Fruit fly (Drosophila melanogaster) whole organism, embryonic: ENCODE results near the gene CG9150.

Experiments used
- Antp ChIP-seq: fragments of 200-800 bp; sonication (Bioruptor generic); optimal IDR thresholded peaks from 3 replicates; lab custom pipeline; 2016; ENCODE audit warnings: missing biosample characterization, missing genetic modification characterization
- Atf6 ChIP-seq: fragments of 200-800 bp; sonication (Bioruptor generic); IDR thresholded peaks from 2 replicates; pipeline ENCODE4 v1.3.6; 2022; ENCODE audit warnings: missing biosample characterization, missing genetic modification characterization
- BEAF-32 ChIP-seq: fragments of 200-800 bp; sonication (Bioruptor generic); optimal IDR thresholded peaks from 3 replicates; lab custom pipeline; 2017; ENCODE audit warnings: missing biosample characterization, missing genetic modification characterization, mild to moderate bottlenecking, moderate library complexity, missing genetic modification reagents
- Bdp1 ChIP-seq: fragments of 200-800 bp; sonication (Bioruptor generic); optimal IDR thresholded peaks from 3 replicates; lab custom pipeline; 2016; ENCODE audit warnings: missing biosample characterization, missing genetic modification characterization
- C15 ChIP-seq: fragments of 200-800 bp; sonication (Bioruptor generic); IDR thresholded peaks from 3 replicates; pipeline ENCODE4 v1.3.6; 2022; ENCODE audit warnings: missing biosample characterization, missing genetic modification characterization
- CG11085 ChIP-seq: fragments of 200-800 bp; sonication (Bioruptor generic); IDR thresholded peaks from 2 replicates; pipeline ENCODE4 v1.3.6; 2022; ENCODE audit warnings: missing biosample characterization, missing genetic modification characterization
- CG12155 ChIP-seq: fragments of 200-800 bp; sonication (Bioruptor generic); optimal IDR thresholded peaks from 3 replicates; lab custom pipeline; 2016; ENCODE audit warnings: missing biosample characterization, missing genetic modification characterization
- CG12236 ChIP-seq: fragments of 200-800 bp; sonication (Bioruptor generic); optimal IDR thresholded peaks from 2 replicates; lab custom pipeline; 2016; ENCODE audit warnings: missing biosample characterization, missing genetic modification characterization
- CG12769 ChIP-seq: fragments of 200-800 bp; sonication (Bioruptor generic); optimal IDR thresholded peaks from 2 replicates; lab custom pipeline; 2019; ENCODE audit warnings: missing biosample characterization, mild to moderate bottlenecking, missing genetic modification characterization, moderate library complexity
- CG13296 ChIP-seq: fragments of 200-800 bp; sonication (Bioruptor generic); optimal IDR thresholded peaks from 3 replicates; lab custom pipeline; 2018; ENCODE audit warnings: missing biosample characterization, mild to moderate bottlenecking, missing genetic modification characterization
- CG13424 ChIP-seq: fragments of 200-800 bp; sonication (Bioruptor generic); optimal IDR thresholded peaks from 2 replicates; lab custom pipeline; 2019; ENCODE audit warnings: missing biosample characterization, mild to moderate bottlenecking, missing genetic modification characterization, moderate library complexity
- CG14014 ChIP-seq: fragments of 200-800 bp; sonication (Bioruptor generic); IDR thresholded peaks from 2 replicates; pipeline ENCODE4 v1.3.6; 2022; ENCODE audit warnings: missing biosample characterization, missing genetic modification characterization
- CG14441 ChIP-seq: fragments of 200-800 bp; sonication (Bioruptor generic); IDR thresholded peaks from 2 replicates; pipeline ENCODE4 v1.3.6; 2022; ENCODE audit warnings: missing biosample characterization, missing genetic modification characterization
- CG15011 ChIP-seq: fragments of 200-800 bp; sonication (Bioruptor generic); optimal IDR thresholded peaks from 3 replicates; lab custom pipeline; 2018; ENCODE audit warnings: missing biosample characterization, mild to moderate bottlenecking, missing genetic modification characterization
- CG17359 ChIP-seq: fragments of 200-800 bp; sonication (Bioruptor generic); optimal IDR thresholded peaks from 3 replicates; lab custom pipeline; 2018; ENCODE audit warnings: missing biosample characterization, mild to moderate bottlenecking, missing genetic modification characterization, moderate library complexity
- CG33557 ChIP-seq: fragments of 200-800 bp; sonication (Bioruptor generic); optimal IDR thresholded peaks from 2 replicates; lab custom pipeline; 2019; ENCODE audit warnings: missing biosample characterization, mild to moderate bottlenecking, missing genetic modification characterization, moderate library complexity
- CG7372 ChIP-seq: fragments of 200-800 bp; sonication (Bioruptor generic); IDR thresholded peaks from 2 replicates; pipeline ENCODE4 v1.3.6; 2022; ENCODE audit warnings: missing biosample characterization, missing genetic modification characterization
- CG7839 ChIP-seq: fragments of 200-800 bp; sonication (Bioruptor generic); optimal IDR thresholded peaks from 3 replicates; lab custom pipeline; 2018; ENCODE audit warnings: missing biosample characterization, mild to moderate bottlenecking, missing genetic modification characterization, moderate library complexity
- CG8359 ChIP-seq: fragments of 200-800 bp; sonication (Bioruptor generic); optimal IDR thresholded peaks from 2 replicates; lab custom pipeline; 2017; ENCODE audit warnings: missing biosample characterization, mild to moderate bottlenecking, missing genetic modification characterization, borderline replicate concordance
- CG9215 ChIP-seq: fragments of 200-800 bp; sonication (Bioruptor generic); IDR thresholded peaks from 2 replicates; pipeline ENCODE4 v1.3.6; 2022; ENCODE audit warnings: missing biosample characterization, missing genetic modification characterization
- CG9797 ChIP-seq: fragments of 200-800 bp; sonication (Bioruptor generic); optimal IDR thresholded peaks from 3 replicates; lab custom pipeline; 2018; ENCODE audit warnings: missing biosample characterization, mild to moderate bottlenecking, missing genetic modification characterization
- CrebB ChIP-seq: fragments of 200-800 bp; sonication (Bioruptor generic); optimal IDR thresholded peaks from 3 replicates; lab custom pipeline; 2018; ENCODE audit warnings: missing biosample characterization, mild to moderate bottlenecking, missing genetic modification characterization
- H2.0 ChIP-seq: fragments of 200-800 bp; sonication (Bioruptor generic); IDR thresholded peaks from 2 replicates; pipeline ENCODE4 v1.3.6; 2022; ENCODE audit warnings: missing biosample characterization, missing genetic modification characterization
- Hsf ChIP-seq: fragments of 200-800 bp; sonication (Bioruptor generic); optimal IDR thresholded peaks from 3 replicates; lab custom pipeline; 2016; ENCODE audit warnings: missing biosample characterization, missing genetic modification characterization
- MBD-R2 ChIP-seq: fragments of 200-800 bp; sonication (Bioruptor generic); IDR thresholded peaks from 2 replicates; pipeline ENCODE4 v1.3.6; 2022; ENCODE audit warnings: missing biosample characterization, missing genetic modification characterization
- Nf-YB ChIP-seq: fragments of 200-800 bp; sonication (Bioruptor generic); optimal IDR thresholded peaks from 3 replicates; lab custom pipeline; 2019; ENCODE audit warnings: missing biosample characterization, mild to moderate bottlenecking, missing genetic modification characterization, moderate library complexity
- PHDP ChIP-seq: fragments of 200-800 bp; sonication (Bioruptor generic); optimal IDR thresholded peaks from 3 replicates; lab custom pipeline; 2018; ENCODE audit warnings: missing biosample characterization, mild to moderate bottlenecking, missing genetic modification characterization, moderate library complexity
- Poxn ChIP-seq: fragments of 200-800 bp; sonication (Bioruptor generic); IDR thresholded peaks from 2 replicates; pipeline ENCODE4 v1.3.6; 2022; ENCODE audit warnings: missing biosample characterization, missing genetic modification characterization
- Tbp ChIP-seq: fragments of >200 bp; optimal IDR thresholded peaks from 2 replicates; lab custom pipeline; 2018; ENCODE audit warnings: missing biosample characterization, missing genetic modification characterization
- ap ChIP-seq: fragments of 200-800 bp; sonication (Bioruptor generic); IDR thresholded peaks from 2 replicates; pipeline ENCODE4 v1.3.6; 2022; ENCODE audit warnings: missing biosample characterization, missing genetic modification characterization
- ara ChIP-seq: fragments of 200-800 bp; sonication (Bioruptor generic); IDR thresholded peaks from 2 replicates; pipeline ENCODE4 v1.3.6; 2022; ENCODE audit warnings: missing biosample characterization, missing genetic modification characterization
- ash1 ChIP-seq: fragments of 200-800 bp; sonication (Bioruptor generic); optimal IDR thresholded peaks from 2 replicates; lab custom pipeline; 2018; ENCODE audit warnings: missing biosample characterization, mild to moderate bottlenecking, missing genetic modification characterization
- dimm ChIP-seq: fragments of 200-800 bp; sonication (Bioruptor generic); IDR thresholded peaks from 2 replicates; pipeline ENCODE4 v1.3.6; 2022; ENCODE audit warnings: missing biosample characterization, missing genetic modification characterization
- dm ChIP-seq: fragments of 200-800 bp; sonication (Bioruptor generic); optimal IDR thresholded peaks from 3 replicates; lab custom pipeline; 2016; ENCODE audit warnings: missing biosample characterization, missing genetic modification characterization
- grn ChIP-seq: fragments of 200-800 bp; sonication (Bioruptor generic); optimal IDR thresholded peaks from 3 replicates; lab custom pipeline; 2017; ENCODE audit warnings: missing biosample characterization, missing genetic modification characterization
- her ChIP-seq: fragments of 200-800 bp; sonication (Bioruptor generic); optimal IDR thresholded peaks from 2 replicates; lab custom pipeline; 2016; ENCODE audit warnings: missing biosample characterization, missing genetic modification characterization
- lab ChIP-seq: fragments of 200-800 bp; sonication (Bioruptor generic); optimal IDR thresholded peaks from 3 replicates; lab custom pipeline; 2017; ENCODE audit warnings: missing biosample characterization, missing genetic modification characterization, mild to moderate bottlenecking, moderate library complexity, missing genetic modification reagents
- mam ChIP-seq: fragments of 200-800 bp; sonication (Bioruptor generic); optimal IDR thresholded peaks from 3 replicates; lab custom pipeline; 2016; ENCODE audit warnings: missing biosample characterization, missing genetic modification characterization
- mirr ChIP-seq: fragments of 200-800 bp; sonication (Bioruptor generic); optimal IDR thresholded peaks from 3 replicates; lab custom pipeline; 2018; ENCODE audit warnings: missing biosample characterization, mild to moderate bottlenecking, missing genetic modification characterization
- mld ChIP-seq: fragments of 200-800 bp; sonication (Bioruptor generic); IDR thresholded peaks from 3 replicates; pipeline ENCODE4 v1.3.6; 2022; ENCODE audit warnings: missing biosample characterization, missing genetic modification characterization; ENCODE audit not compliant: partially characterized antibody
- prd ChIP-seq, 3 experiments: fragments of >200 bp in 2 of 3; fragments of 200-800 bp in 1 of 3; sonication (Bioruptor generic) in 1 of 3; optimal IDR thresholded peaks in 2 of 3; IDR thresholded peaks in 1 of 3; 2 replicates in 2 of 3; 3 replicates in 1 of 3; pipeline versions ENCODE4 v1.3.6 to Lab custom; 2017 to 2022; ENCODE audit warnings: missing biosample characterization in 1 of 3, missing genetic modification characterization in 1 of 3
- rib ChIP-seq: fragments of 200-800 bp; sonication (Bioruptor generic); IDR thresholded peaks from 2 replicates; pipeline ENCODE4 v1.3.6; 2022; ENCODE audit warnings: missing biosample characterization, missing genetic modification characterization
- salm ChIP-seq: fragments of 200-800 bp; sonication (Bioruptor generic); optimal IDR thresholded peaks from 2 replicates; lab custom pipeline; 2018; ENCODE audit warnings: missing biosample characterization, mild to moderate bottlenecking, missing genetic modification characterization
- sens ChIP-seq: fragments of 200-800 bp; sonication (Bioruptor generic); peaks from one replicate; lab custom pipeline; 2016; ENCODE audit warnings: missing biosample characterization, missing genetic modification characterization
- shn ChIP-seq: fragments of 200-800 bp; sonication (Bioruptor generic); optimal IDR thresholded peaks from 3 replicates; lab custom pipeline; 2016; ENCODE audit warnings: missing biosample characterization, missing genetic modification characterization
- sisA ChIP-seq: fragments of 200-800 bp; sonication (Bioruptor generic); IDR thresholded peaks from 2 replicates; pipeline ENCODE4 v1.3.6; 2022; ENCODE audit warnings: missing biosample characterization, missing genetic modification characterization
- trh ChIP-seq: fragments of 200-800 bp; sonication (Bioruptor generic); optimal IDR thresholded peaks from 2 replicates; lab custom pipeline; 2016; ENCODE audit warnings: missing biosample characterization, missing genetic modification characterization
- vnd ChIP-seq: fragments of 200-800 bp; sonication (Bioruptor generic); IDR thresholded peaks from 3 replicates; pipeline ENCODE4 v1.3.6; 2022; ENCODE audit warnings: missing biosample characterization, missing genetic modification characterization; ENCODE audit not compliant: partially characterized antibody
- wdn ChIP-seq: fragments of 200-800 bp; sonication (Bioruptor generic); IDR thresholded peaks from 2 replicates; pipeline ENCODE4 v1.3.6; 2022; ENCODE audit warnings: missing biosample characterization, missing genetic modification characterization
- zfh1 ChIP-seq: fragments of 200-800 bp; sonication (Bioruptor generic); IDR thresholded peaks from 3 replicates; pipeline ENCODE4 v1.3.6; 2022; ENCODE audit warnings: missing biosample characterization, missing genetic modification characterization

Gene CG9150

DNA sequence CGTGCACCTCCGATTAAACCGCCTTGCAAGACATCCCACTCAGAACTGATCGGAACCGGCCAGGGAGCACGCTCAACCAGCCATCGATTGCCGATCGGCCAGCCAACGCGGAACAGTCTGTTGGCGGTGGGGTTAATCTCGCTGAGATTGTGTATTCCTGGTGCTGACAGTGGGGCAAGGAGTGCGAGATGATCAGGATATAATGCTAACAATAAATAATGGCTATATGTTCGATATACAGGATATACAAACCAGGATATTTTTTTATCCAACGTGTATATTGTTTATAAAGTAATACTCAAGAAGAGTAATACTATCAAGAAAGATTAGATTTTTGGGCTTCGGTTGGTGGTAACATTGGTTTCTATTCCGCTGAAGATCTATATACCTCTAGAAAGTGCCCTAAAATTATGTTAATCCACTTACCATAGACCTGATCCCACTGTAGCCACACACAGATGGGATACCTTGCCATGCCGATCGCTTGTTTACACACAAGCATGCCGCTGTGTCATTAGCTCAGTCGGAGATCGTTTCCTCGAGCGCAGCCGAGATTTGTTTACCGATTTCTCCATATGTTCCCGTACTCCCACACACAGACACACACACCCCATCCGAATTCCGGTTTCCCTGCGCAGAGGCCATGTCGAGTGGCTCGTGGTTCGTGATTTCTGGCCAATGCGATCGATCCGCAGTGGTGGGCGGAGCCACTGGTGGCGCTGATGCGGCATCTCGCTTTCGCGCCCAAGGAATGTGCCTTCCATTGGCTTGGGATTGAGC is 48.9 kb downstream of the CG9150 start, which contains the start of gene H2.0 (continued):
- TF ChIP-seq trh (no peak), MBD-R2 (no peak), Poxn (GFP tag; lab: Robert Waterston, UW) (no peak), CG7372 (GFP tag; lab: Robert Waterston, UW) (no peak), dm (GFP tag; lab: Kevin White, UChicago) (peak; percentile 5), sisA (no peak), Tbp (no peak), CG11085 (GFP tag; lab: Robert Waterston, UW) (no peak), sens (GFP tag; lab: Kevin White, UChicago) (peak; percentile 81), mirr (GFP tag; lab: Kevin White, UChicago) (no peak), CG7839 (peak; percentile 45), CG33557 (peak; percentile 31), zfh1 (0 out of 3 replicates have a peak, but pooled peaks have one; percentile 23), Bdp1 (no peak), CG14014 (GFP tag; lab: Robert Waterston, UW) (no peak), CG9215 (GFP tag; lab: Robert Waterston, UW) (no peak; the same call in 1 of the 2 replicates), CG13424 (tag; lab: Kevin White, UChicago) (peak; percentile 23), prd (optimal IDR thresholded peaks at IDR 0.05; lab: Kevin White, UChicago) (no peak), prd (GFP tag; IDR thresholded peaks at IDR 0.05; lab: Robert Waterston, UW) (peak; percentile 50; the same call in 2 of the 3 replicates), vnd (GFP tag; lab: Robert Waterston, UW) (no peak), CG12155 (no peak), H2.0 (GFP tag; lab: Robert Waterston, UW) (no peak), CG9797 (no peak), CG8359 (GFP tag; lab: Kevin White, UChicago) (no peak), lab (peak; percentile 27), Hsf (no peak), ara (GFP tag; lab: Robert Waterston, UW) (0 out of 2 replicates have a peak, but pooled peaks have one; percentile 26), PHDP (tag; lab: Kevin White, UChicago) (no peak), C15 (GFP tag; lab: Robert Waterston, UW) (no peak), grn (GFP tag; lab: Kevin White, UChicago) (peak; percentile 24), Antp (GFP tag; lab: Kevin White, UChicago) (no peak), shn (peak; percentile 11), Nf-YB (GFP tag; lab: Kevin White, UChicago) (peak; percentile 97), CrebB (no peak), CG12769 (tag; lab: Kevin White, UChicago) (peak; percentile 34), CG12236 (GFP tag; lab: Kevin White, UChicago) (no peak), wdn (GFP tag; lab: Robert Waterston, UW) (no peak), dimm (GFP tag; lab: Robert Waterston, UW) (no peak), CG13296 (GFP tag; lab: Kevin White, UChicago) (no peak), BEAF-32 (GFP tag; lab: Kevin White, UChicago) (no peak), CG15011 (GFP tag; lab: Kevin White, UChicago) (no peak), her (no peak), salm (tag; lab: Kevin White, UChicago) (no peak), Atf6 (no peak), ash1 (GFP tag; lab: Kevin White, UChicago) (no peak), rib (GFP tag; lab: Robert Waterston, UW) (no peak), mld (no peak), CG14441 (GFP tag; lab: Robert Waterston, UW) (no peak), mam (no peak), CG17359 (tag; lab: Kevin White, UChicago) (no peak), ap (GFP tag; lab: Robert Waterston, UW) (no peak)
